Worm (Caenorhabditis elegans): ENCODE results near the gene F07A11.1.

F07A11.1 gene

DNA sequence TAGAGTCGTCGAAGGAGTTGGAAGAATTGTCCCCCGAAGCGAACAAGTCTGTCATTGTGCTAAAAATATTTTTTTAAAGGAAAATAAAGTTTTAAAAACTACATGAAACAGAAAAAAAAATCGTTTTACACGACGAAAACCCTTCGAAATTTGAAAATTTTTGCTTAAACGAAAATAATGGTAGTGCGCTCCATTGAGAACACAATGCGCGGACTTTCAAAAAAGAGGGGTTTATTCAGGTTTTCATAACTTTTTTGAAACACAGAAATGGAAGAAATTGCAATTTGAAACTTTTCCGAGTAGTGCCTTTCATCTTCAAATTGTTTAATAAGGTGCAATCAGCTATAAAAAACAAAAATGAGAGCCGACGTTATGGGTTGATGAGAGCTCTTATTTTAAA is 7.8 kb upstream of the F07A11.1 start, which contains the start of gene npp-5 (continued):
- TF ChIP-seq lin-15B (tag; optimal IDR thresholded peaks at IDR 0.05) (peak; percentile 20), lin-39 (tag; optimal IDR thresholded peaks at IDR 0.05) (no peak), fkh-8 (tag; optimal IDR thresholded peaks at IDR 0.05) (no peak), sup-37 (GFP tag; optimal IDR thresholded peaks at IDR 0.05) (no peak), nhr-84 (tag; optimal IDR thresholded peaks at IDR 0.05) (no peak), swsn-7 (tag; optimal IDR thresholded peaks at IDR 0.05) (no peak), nhr-90 (tag; optimal IDR thresholded peaks at IDR 0.05; ENCODE audit: poor library complexity) (no peak), ceh-90 (tag; optimal IDR thresholded peaks at IDR 0.05) (no peak), lsy-2 (tag; optimal IDR thresholded peaks at IDR 0.05) (peak; percentile 20 to 65), unc-62 (GFP tag; optimal IDR thresholded peaks at IDR 0.05) (no peak), egl-13 (tag; optimal IDR thresholded peaks at IDR 0.05) (no peak), ceh-63 (GFP tag; optimal IDR thresholded peaks at IDR 0.05) (no peak), efl-1 (optimal IDR thresholded peaks at IDR 0.05) (peak; percentile 69 to 90), efl-1 (GFP tag; optimal IDR thresholded peaks at IDR 0.05 in 1 of 2) (peak; percentile 91 to 99), aha-1 (tag; optimal IDR thresholded peaks at IDR 0.05) (no peak), nhr-28 (tag; optimal IDR thresholded peaks at IDR 0.05) (no peak), zip-4 (GFP tag; optimal IDR thresholded peaks at IDR 0.05) (no peak), mab-9 (GFP tag; IDR thresholded peaks at IDR 0.05) (no peak), skn-1 (tag; optimal IDR thresholded peaks at IDR 0.05) (peak; percentile 22), nhr-237 (tag; optimal IDR thresholded peaks at IDR 0.05) (no peak), nhr-76 (tag; optimal IDR thresholded peaks at IDR 0.05) (no peak)

DNA sequence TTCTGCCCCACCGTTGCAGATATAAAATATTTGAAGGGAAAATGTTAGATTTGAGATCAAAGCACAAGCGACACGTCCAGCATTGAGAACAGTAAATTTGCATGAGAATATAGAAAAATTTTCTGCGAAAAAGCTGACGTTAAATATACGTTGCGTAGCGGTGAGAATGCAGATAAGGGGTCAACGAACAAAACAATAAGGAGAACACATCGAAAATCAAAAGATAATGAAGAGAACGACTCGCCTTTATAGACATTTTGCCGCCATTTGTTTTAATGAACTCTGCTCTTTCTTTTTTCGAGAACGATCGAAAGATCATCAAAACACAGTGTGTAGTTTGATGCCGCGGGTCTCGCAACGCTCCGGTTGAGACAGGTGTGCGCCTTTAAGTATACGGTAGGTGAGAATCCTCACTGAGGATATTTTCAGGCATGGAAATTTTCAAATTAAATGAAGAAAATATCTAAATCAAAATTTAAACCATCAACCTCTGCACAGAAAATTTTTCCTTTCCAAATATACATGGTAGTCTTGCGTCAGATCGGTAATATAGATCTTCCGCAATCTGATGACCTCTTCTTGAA is 4.3 kb upstream of the F07A11.1 start:
- TF ChIP-seq fkh-4 (tag; optimal IDR thresholded peaks at IDR 0.05; ENCODE audit: borderline replicate concordance) (no peak), F16B12.6 (tag; optimal IDR thresholded peaks at IDR 0.05) (no peak), nhr-90 (tag; optimal IDR thresholded peaks at IDR 0.05; ENCODE audit: poor library complexity) (no peak), hlh-17 (GFP tag; optimal IDR thresholded peaks at IDR 0.05; ENCODE audit: borderline replicate concordance) (no peak), lin-14 (GFP tag; optimal IDR thresholded peaks at IDR 0.05) (peak; percentile 1), nhr-71 (tag; optimal IDR thresholded peaks at IDR 0.05) (peak; percentile 86)

DNA sequence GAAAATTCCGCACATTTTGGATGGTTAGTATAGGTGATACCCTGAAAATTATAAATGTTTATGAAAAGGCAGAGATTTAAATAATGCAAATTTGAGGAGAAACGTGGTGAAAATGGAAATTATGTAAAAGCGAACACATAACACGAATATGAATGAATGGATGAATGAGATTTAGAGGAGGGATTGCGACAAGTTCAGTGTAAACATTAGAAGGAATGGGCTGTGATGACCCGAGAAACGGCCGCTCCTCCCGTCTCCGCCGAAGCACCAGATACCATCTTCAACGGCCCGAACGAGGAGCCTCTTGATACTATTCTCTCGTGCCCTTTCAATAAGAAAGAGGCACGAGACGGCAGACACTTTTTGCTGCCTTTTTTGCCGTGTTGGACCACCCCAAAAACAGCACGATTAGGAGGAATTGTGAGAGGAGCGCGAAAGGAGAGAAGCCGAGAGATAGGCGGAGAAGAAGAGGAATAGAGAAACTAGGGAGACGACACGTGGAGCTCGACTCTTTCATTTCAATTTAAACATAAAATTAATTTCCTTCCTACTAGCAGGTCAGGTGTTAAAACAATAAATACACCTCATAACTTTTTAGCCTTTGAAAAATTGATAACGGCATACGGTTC is 3.6 kb upstream of the F07A11.1 start, which contains the start of gene gfat-1:
gfat-1 (minus strand) TSS at position 51 of the 629 bp plus-strand sequence.
- TF ChIP-seq mdl-1 (tag; optimal IDR thresholded peaks at IDR 0.05) (peak; percentile 41 to 61), hlh-4 (tag; optimal IDR thresholded peaks at IDR 0.05) (no peak), ces-1 (GFP tag; optimal IDR thresholded peaks at IDR 0.05) (no peak), egl-27 (tag; optimal IDR thresholded peaks at IDR 0.05) (no peak), aha-1 (tag; optimal IDR thresholded peaks at IDR 0.05) (no peak), snu-23 (GFP tag; optimal IDR thresholded peaks at IDR 0.05) (no peak), zag-1 (tag; optimal IDR thresholded peaks at IDR 0.05) (no peak), fkh-8 (tag; optimal IDR thresholded peaks at IDR 0.05) (no peak), nhr-19 (GFP tag; conservative IDR thresholded peaks at IDR 0.05) (no peak), nhr-71 (tag; optimal IDR thresholded peaks at IDR 0.05) (peak; percentile 24), lin-14 (GFP tag; optimal IDR thresholded peaks at IDR 0.05) (peak; percentile 75), nhr-12 (tag; optimal IDR thresholded peaks at IDR 0.05) (no peak), ceh-82 (tag; optimal IDR thresholded peaks at IDR 0.05) (no peak), rnt-1 (tag; optimal IDR thresholded peaks at IDR 0.05) (no peak), ztf-4 (tag; optimal IDR thresholded peaks at IDR 0.05) (no peak), pag-3 (tag; optimal IDR thresholded peaks at IDR 0.05; ENCODE audit: borderline replicate concordance, insufficient read depth) (no peak), lin-39 (tag; optimal IDR thresholded peaks at IDR 0.05) (no peak), dpl-1 (GFP tag; optimal IDR thresholded peaks at IDR 0.05) (peak in 1 of 3 experiments; percentile 15), lin-35 (GFP tag; optimal IDR thresholded peaks at IDR 0.05) (peak in 1 of 2 experiments; percentile 6), nhr-237 (tag; optimal IDR thresholded peaks at IDR 0.05) (no peak), ceh-90 (tag; optimal IDR thresholded peaks at IDR 0.05) (no peak), ztf-11 (tag; optimal IDR thresholded peaks at IDR 0.05) (peak in 1 of 2 experiments; percentile 1), Y116A8C.19 (tag; optimal IDR thresholded peaks at IDR 0.05; ENCODE audit: borderline replicate concordance) (no peak), efl-1 (optimal IDR thresholded peaks at IDR 0.05) (peak in 1 of 2 experiments; percentile 21), efl-1 (GFP tag; optimal IDR thresholded peaks at IDR 0.05 in 1 of 2) (peak; percentile 22 to 87), skn-1 (tag; optimal IDR thresholded peaks at IDR 0.05) (no peak), zip-4 (GFP tag; optimal IDR thresholded peaks at IDR 0.05) (no peak), ceh-63 (GFP tag; optimal IDR thresholded peaks at IDR 0.05) (no peak), lsy-2 (tag; optimal IDR thresholded peaks at IDR 0.05) (peak in 1 of 2 experiments; percentile 1), sox-4 (tag; optimal IDR thresholded peaks at IDR 0.05) (no peak), lin-13 (GFP tag; optimal IDR thresholded peaks at IDR 0.05) (no peak)

All from whole organism, L1 larva.